Worm (Caenorhabditis elegans): ENCODE measurements around the gene lgc-32.

ce11 chrX:629134-629533 is 42.8 kb upstream of the lgc-32 start, which contains the start of gene M6.4:
- TF ChIP-seq lin-29 (GFP tag; IDR thresholded peaks at IDR 0.05): no peak
- no peak for TF ChIP-seq snpc-4 (tag; optimal IDR thresholded peaks at IDR 0.05)
- no peak for TF ChIP-seq nhr-237 (tag; optimal IDR thresholded peaks at IDR 0.05)
